Fruit fly (Drosophila melanogaster): ENCODE results near the gene CG33158.

- TF ChIP-seq insv (optimal IDR thresholded peaks at IDR 0.05) (no peak), psq (optimal IDR thresholded peaks at IDR 0.05) (no peak), h (optimal IDR thresholded peaks at IDR 0.05) (no peak)
Measured at dm6 chr3L:16393700-16394099, 25.7 kb upstream of the CG33158 start.

Measured in Kc167 (cell line).